Fruit fly (Drosophila melanogaster): ENCODE measurements around the gene CG7968.

DNA sequence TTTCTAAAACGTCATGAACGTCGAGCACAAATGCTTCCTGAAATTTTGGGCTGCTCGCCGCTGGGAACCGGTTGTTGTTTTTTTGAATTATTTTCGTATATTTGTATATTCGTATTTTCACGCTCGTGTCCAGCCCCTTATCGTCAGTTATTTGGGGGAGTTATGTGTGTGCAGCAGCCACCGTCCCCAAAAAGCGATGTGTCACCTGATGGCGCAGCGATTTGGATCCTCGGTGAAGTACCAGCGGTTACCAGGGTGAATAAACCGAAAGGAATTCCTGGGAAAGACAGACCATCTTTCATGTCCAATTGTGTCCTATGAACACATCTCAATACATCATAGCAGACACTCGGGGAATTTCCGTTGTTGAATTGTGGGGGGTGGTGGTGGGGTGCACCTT lies 29.0 kb upstream of the CG7968 start:
- TF ChIP-seq CG17186 (GFP tag; optimal IDR thresholded peaks at IDR 0.05), result no peak
- TF ChIP-seq Lhr (GFP tag; optimal IDR thresholded peaks at IDR 0.05), result no peak
- no peak for TF ChIP-seq CG9932 (GFP tag; IDR thresholded peaks at IDR 0.05)
- TF ChIP-seq NC2α (GFP tag; optimal IDR thresholded peaks at IDR 0.05), result no peak
- TF ChIP-seq Hr3 (GFP tag; optimal IDR thresholded peaks at IDR 0.05), result no peak
